Worm (Caenorhabditis elegans) whole organism, L1 larva: ENCODE measurements around the gene nkat-3.

Experiments used
- C16A3.4 ChIP-seq: fragments of 150-350 bp; optimal IDR thresholded peaks from 2 replicates; lab custom pipeline; 2014; ENCODE audit warnings: missing biosample characterization, missing genetic modification characterization
- C34B4.2 ChIP-seq: sonication (generic microtip); optimal IDR thresholded peaks from 2 replicates; lab custom pipeline; 2017; ENCODE audit warnings: mild to moderate bottlenecking, missing genetic modification characterization, missing compliant biosample characterization
- F16B12.6 ChIP-seq: fragments of 150-350 bp; optimal IDR thresholded peaks from 2 replicates; lab custom pipeline; 2014; ENCODE audit warnings: missing biosample characterization, missing genetic modification characterization
- aha-1 ChIP-seq: fragments of 150-350 bp; optimal IDR thresholded peaks from 2 replicates; lab custom pipeline; 2014; ENCODE audit warnings: missing biosample characterization, missing genetic modification characterization
- aly-2 ChIP-seq: fragments of 150-350 bp; optimal IDR thresholded peaks from 2 replicates; lab custom pipeline; 2014; ENCODE audit warnings: missing biosample characterization, missing genetic modification characterization
- ama-1 ChIP-seq: fragments of 150-350 bp; optimal IDR thresholded peaks from 2 replicates; lab custom pipeline; 2014
- dpl-1 ChIP-seq, 3 experiments: fragments of 150-350 bp in 2 of 3; sonication (generic microtip) in 1 of 3; optimal IDR thresholded peaks; 2 replicates each; lab custom pipeline; 2014 to 2017; ENCODE audit warnings: missing biosample characterization in 3 of 3, missing genetic modification characterization in 3 of 3, missing genetic modification reagents in 3 of 3
- dsc-1 ChIP-seq: sonication (generic microtip); optimal IDR thresholded peaks from 2 replicates; lab custom pipeline; 2016; ENCODE audit warnings: mild to moderate bottlenecking, missing genetic modification characterization, missing compliant biosample characterization
- efl-1 ChIP-seq, 4 experiments: fragments of 150-350 bp; optimal IDR thresholded peaks in 3 of 4; peaks in 1 of 4; 1 replicate in 1 of 4; 2 replicates in 3 of 4; lab custom pipeline; 2014; ENCODE audit warnings: missing biosample characterization in 2 of 4, missing genetic modification characterization in 2 of 4, missing genetic modification reagents in 2 of 4
- egl-27 ChIP-seq, 2 experiments: fragments of 150-350 bp in 1 of 2; sonication (generic microtip); optimal IDR thresholded peaks; 3 replicates each; lab custom pipeline; 2017 to 2018; ENCODE audit warnings: missing biosample characterization in 2 of 2, missing genetic modification characterization in 2 of 2, missing genetic modification reagents in 2 of 2
- elt-2 ChIP-seq: sonication (generic microtip); optimal IDR thresholded peaks from 2 replicates; lab custom pipeline; 2016; ENCODE audit warnings: missing genetic modification characterization, mild to moderate bottlenecking, inconsistent platforms, missing compliant biosample characterization, missing genetic modification reagents
- elt-3 ChIP-seq, 6 experiments: fragments of 150-350 bp in 1 of 6; sonication (generic microtip); optimal IDR thresholded peaks; 2 replicates each; lab custom pipeline; 2017 to 2018; ENCODE audit warnings: missing biosample characterization in 6 of 6, missing genetic modification characterization in 6 of 6, inconsistent platforms in 1 of 6
- fkh-10 ChIP-seq: sonication (generic microtip); optimal IDR thresholded peaks from 2 replicates; lab custom pipeline; 2017; ENCODE audit warnings: missing biosample characterization, missing genetic modification reagents, missing genetic modification characterization
- fkh-4 ChIP-seq: sonication (generic microtip); optimal IDR thresholded peaks from 2 replicates; lab custom pipeline; 2016; ENCODE audit warnings: missing compliant biosample characterization, missing genetic modification characterization, borderline replicate concordance
- fkh-8 ChIP-seq: sonication (generic microtip); optimal IDR thresholded peaks from 2 replicates; lab custom pipeline; 2016; ENCODE audit warnings: mild to moderate bottlenecking, missing genetic modification characterization, missing compliant biosample characterization
- fos-1 ChIP-seq: fragments of 150-350 bp; optimal IDR thresholded peaks from 2 replicates; lab custom pipeline; 2014; ENCODE audit warnings: missing biosample characterization, missing genetic modification characterization
- grh-1 ChIP-seq: fragments of 200-800 bp; sonication (Bioruptor generic); IDR thresholded peaks from 2 replicates; pipeline ENCODE4 v1.3.6; 2022; ENCODE audit warnings: missing genetic modification reagents, missing genetic modification characterization, missing compliant biosample characterization
- hlh-17 ChIP-seq: fragments of 200-800 bp; sonication (Bioruptor generic); optimal IDR thresholded peaks from 2 replicates; lab custom pipeline; 2018; ENCODE audit warnings: missing genetic modification characterization, mild to moderate bottlenecking, missing compliant biosample characterization, moderate library complexity, borderline replicate concordance
- irx-1 ChIP-seq: sonication (generic microtip); optimal IDR thresholded peaks from 2 replicates; lab custom pipeline; 2016; ENCODE audit warnings: missing genetic modification characterization, missing compliant biosample characterization
- isw-1 ChIP-seq: fragments of 200-800 bp; sonication (Bioruptor generic); IDR thresholded peaks from 2 replicates; pipeline ENCODE4 v1.3.6; 2022; ENCODE audit warnings: missing genetic modification characterization, missing compliant biosample characterization
- lin-13 ChIP-seq: fragments of 150-350 bp; optimal IDR thresholded peaks from 2 replicates; lab custom pipeline; 2014; ENCODE audit warnings: missing biosample characterization, missing genetic modification reagents, missing genetic modification characterization
- lin-14 ChIP-seq: fragments of 200-800 bp; sonication (Bioruptor generic); optimal IDR thresholded peaks from 2 replicates; lab custom pipeline; 2018; ENCODE audit warnings: mild to moderate bottlenecking, missing genetic modification characterization, moderate library complexity, missing compliant biosample characterization
- lsy-2 ChIP-seq, 2 experiments: fragments of 150-350 bp; optimal IDR thresholded peaks; 2 replicates each; lab custom pipeline; 2014; ENCODE audit warnings: missing biosample characterization in 2 of 2, missing genetic modification characterization in 2 of 2
- mdl-1 ChIP-seq, 2 experiments: fragments of 150-350 bp; optimal IDR thresholded peaks; 2 replicates each; lab custom pipeline; 2014 to 2017; ENCODE audit warnings: missing biosample characterization in 2 of 2, missing genetic modification characterization in 2 of 2, inconsistent platforms in 1 of 2
- mep-1 ChIP-seq: fragments of 150-350 bp; optimal IDR thresholded peaks from 2 replicates; lab custom pipeline; 2014; ENCODE audit warnings: missing biosample characterization, missing genetic modification characterization
- nhr-19 ChIP-seq: fragments of 200-800 bp; sonication (Bioruptor generic); conservative IDR thresholded peaks from 2 replicates; pipeline ENCODE4 v1.3.6; 2022; ENCODE audit warnings: missing genetic modification characterization, missing compliant biosample characterization
- nhr-20 ChIP-seq: sonication (generic microtip); optimal IDR thresholded peaks from 2 replicates; lab custom pipeline; 2016; ENCODE audit warnings: mild to moderate bottlenecking, missing genetic modification characterization, missing compliant biosample characterization
- nhr-28 ChIP-seq: fragments of 150-350 bp; optimal IDR thresholded peaks from 2 replicates; lab custom pipeline; 2014; ENCODE audit warnings: missing biosample characterization, missing genetic modification characterization
- nhr-47 ChIP-seq: sonication (generic microtip); optimal IDR thresholded peaks from 2 replicates; lab custom pipeline; 2016; ENCODE audit warnings: mild to moderate bottlenecking, missing genetic modification characterization, moderate library complexity, missing compliant biosample characterization
- nhr-71 ChIP-seq: sonication (generic microtip); optimal IDR thresholded peaks from 2 replicates; lab custom pipeline; 2016; ENCODE audit warnings: mild to moderate bottlenecking, missing genetic modification characterization, moderate library complexity, missing compliant biosample characterization
- nhr-85 ChIP-seq: sonication (generic microtip); peaks from one replicate; lab custom pipeline; 2016; ENCODE audit warnings: missing genetic modification characterization, inconsistent platforms, missing compliant biosample characterization
- nhr-90 ChIP-seq: sonication (generic microtip); optimal IDR thresholded peaks from 2 replicates; lab custom pipeline; 2016; ENCODE audit warnings: mild to moderate bottlenecking, missing genetic modification characterization, missing compliant biosample characterization; ENCODE audit not compliant: poor library complexity
- pag-3 ChIP-seq: sonication (generic microtip); optimal IDR thresholded peaks from 2 replicates; lab custom pipeline; 2017; ENCODE audit warnings: missing genetic modification characterization, mild to moderate bottlenecking, missing compliant biosample characterization, antibody characterized with exemption, borderline replicate concordance; ENCODE audit not compliant: insufficient read depth
- skn-1 ChIP-seq: fragments of 150-350 bp; optimal IDR thresholded peaks from 2 replicates; lab custom pipeline; 2014; ENCODE audit warnings: missing biosample characterization, missing genetic modification characterization
- snpc-4 ChIP-seq: fragments of 150-350 bp; optimal IDR thresholded peaks from 2 replicates; lab custom pipeline; 2014; ENCODE audit warnings: missing biosample characterization, missing genetic modification characterization
- snu-23 ChIP-seq: sonication (generic microtip); optimal IDR thresholded peaks from 2 replicates; lab custom pipeline; 2016; ENCODE audit warnings: missing genetic modification characterization, missing compliant biosample characterization
- sptf-1 ChIP-seq: fragments of 150-350 bp; optimal IDR thresholded peaks from 2 replicates; lab custom pipeline; 2014; ENCODE audit warnings: missing biosample characterization, missing genetic modification characterization
- tbx-2 ChIP-seq: sonication (generic microtip); optimal IDR thresholded peaks from 2 replicates; lab custom pipeline; 2016; ENCODE audit warnings: missing genetic modification characterization, missing compliant biosample characterization
- zag-1 ChIP-seq: fragments of 150-350 bp; optimal IDR thresholded peaks from 2 replicates; lab custom pipeline; 2014; ENCODE audit warnings: missing biosample characterization, missing genetic modification characterization
- ztf-11 ChIP-seq, 2 experiments: sonication (generic microtip); optimal IDR thresholded peaks; 2 replicates each; lab custom pipeline; 2016 to 2017; ENCODE audit warnings: missing genetic modification characterization in 2 of 2, missing biosample characterization in 1 of 2, missing compliant biosample characterization in 1 of 2

The nkat-3 gene

DNA sequence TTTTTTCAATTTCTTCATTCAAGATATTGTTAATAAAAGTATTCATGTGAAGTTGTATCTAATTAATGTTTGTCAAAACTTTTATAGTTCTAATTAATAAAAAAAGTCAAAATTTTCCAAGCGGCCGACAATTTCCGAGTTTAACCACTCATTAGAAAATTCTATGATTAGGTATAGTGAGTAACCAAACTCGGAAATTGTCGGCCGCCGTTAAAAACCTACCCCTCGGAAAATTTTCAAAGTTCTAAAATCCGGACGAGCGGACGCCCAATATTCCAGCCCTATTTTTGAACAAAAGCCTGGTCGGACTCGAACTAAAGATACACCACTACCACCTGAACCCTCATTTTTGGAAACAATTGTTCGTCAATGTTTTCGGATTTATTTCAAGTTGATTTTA is 6.6 kb upstream of the nkat-3 start (continued):
- TF ChIP-seq fkh-4 (tag; lab: Kevin White, UChicago) (no peak), nhr-90 (no peak)

DNA sequence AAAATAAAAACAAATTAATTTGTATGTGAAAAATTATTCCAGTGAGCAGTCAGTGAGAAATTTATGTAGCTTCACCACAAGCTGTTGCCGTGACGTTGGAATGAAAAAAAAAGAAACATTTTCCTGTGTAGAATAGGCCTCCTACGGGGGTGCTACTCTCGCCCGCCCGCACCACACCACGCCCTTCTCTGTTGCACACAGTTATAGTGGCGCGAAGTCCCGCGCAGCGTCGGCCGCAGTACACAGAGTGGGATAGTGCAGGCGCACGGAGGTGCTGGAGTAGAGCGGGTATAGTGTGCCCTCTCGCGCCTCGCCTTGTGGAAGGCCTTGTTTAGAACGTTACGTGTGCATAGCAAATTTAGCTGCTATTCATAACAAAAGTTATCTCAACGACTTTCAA is 2.8 kb upstream of the nkat-3 start:
- TF ChIP-seq snpc-4 (tag; lab: Kevin White, UChicago) (peak; percentile 92), fos-1 (tag; lab: Kevin White, UChicago) (no peak)

DNA sequence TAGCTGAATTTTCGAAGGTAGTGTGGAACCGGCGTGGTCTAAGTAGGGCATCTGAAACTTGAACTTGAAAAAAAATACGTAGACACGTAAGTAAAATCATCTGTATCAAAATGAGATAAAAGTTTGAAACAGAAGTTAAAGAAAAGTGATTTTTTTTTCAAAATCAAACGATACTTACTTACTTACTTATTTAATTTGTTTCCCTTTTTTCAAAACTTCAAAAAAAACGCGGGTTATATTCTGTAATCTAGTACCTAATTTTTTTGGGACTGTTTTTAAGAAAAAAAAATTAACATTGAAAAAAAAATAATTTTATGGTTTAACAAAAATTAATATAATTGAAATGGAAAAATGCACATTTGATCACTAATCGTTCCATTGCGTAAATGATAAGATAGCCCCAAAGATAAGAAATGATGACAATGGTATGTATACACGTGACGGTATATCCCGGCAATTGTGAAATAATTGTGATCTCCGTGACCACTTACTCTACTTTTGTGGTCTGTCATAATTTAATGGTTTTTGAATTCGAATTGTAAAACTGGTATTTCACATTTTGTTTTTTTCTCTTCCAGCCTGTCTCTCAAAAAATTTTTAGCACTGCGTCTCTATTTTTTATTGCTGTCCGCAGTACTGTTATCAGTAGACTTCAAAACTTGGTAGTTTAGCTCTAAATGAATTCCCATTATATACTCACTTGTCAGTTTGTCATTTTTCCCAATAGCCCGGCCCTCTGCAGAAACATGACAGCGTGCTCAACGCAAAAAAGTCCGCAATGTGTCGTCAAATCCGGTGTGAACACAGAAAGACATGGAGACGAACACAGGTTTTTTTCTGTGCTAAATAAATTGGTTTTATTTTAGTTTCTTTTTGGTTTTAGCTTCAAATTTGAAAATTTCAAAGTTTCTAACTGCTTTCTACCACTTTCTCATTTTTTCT is 516 bp upstream of the nkat-3 start, which contains the start of gene mocs-1:
TSS of gene mocs-1 (minus strand) at position 51 of the 942 bp plus-strand sequence.
- TF ChIP-seq nhr-85 (tag; lab: Kevin White, UChicago) (peak; percentile 62), mdl-1 (tag; optimal IDR thresholded peaks at IDR 0.05; lab: Kevin White, UChicago) (no peak), isw-1 (GFP tag; lab: Robert Waterston, UW) (no peak), fkh-10 (GFP tag; lab: Kevin White, UChicago) (no peak), ama-1 (lab: Kevin White, UChicago) (no peak), dpl-1 (GFP tag; optimal IDR thresholded peaks at IDR 0.05; lab: Kevin White, UChicago) (peak in 1 of 3 experiments; percentile 35), nhr-19 (GFP tag; lab: Robert Waterston, UW) (no peak), snu-23 (GFP tag; lab: Kevin White, UChicago) (peak; percentile 48), elt-3 (tag; optimal IDR thresholded peaks at IDR 0.05; lab: Kevin White, UChicago) (peak in 1 of 6 experiments; percentile 42), grh-1 (GFP tag; lab: Robert Waterston, UW) (peak; percentile 50), zag-1 (no peak), tbx-2 (tag; lab: Kevin White, UChicago) (no peak), aha-1 (tag; lab: Kevin White, UChicago) (no peak), elt-2 (tag; lab: Kevin White, UChicago) (peak; percentile 66), efl-1 (optimal IDR thresholded peaks at IDR 0.05; lab: Kevin White, UChicago) (no peak), efl-1 (GFP tag; optimal IDR thresholded peaks at IDR 0.05 in 1 of 2; lab: Kevin White, UChicago) (peak in 1 of 2 experiments; percentile 30), irx-1 (tag; lab: Kevin White, UChicago) (peak; percentile 18), mep-1 (tag; lab: Kevin White, UChicago) (peak; percentile 5), ztf-11 (tag; optimal IDR thresholded peaks at IDR 0.05; lab: Kevin White, UChicago) (no peak), dsc-1 (tag; lab: Kevin White, UChicago) (no peak), fkh-8 (tag; lab: Kevin White, UChicago) (no peak), F16B12.6 (tag; lab: Kevin White, UChicago) (peak; percentile 84), aly-2 (tag; lab: Kevin White, UChicago) (no peak), lin-14 (GFP tag; lab: Kevin White, UChicago) (peak; percentile 44), C34B4.2 (tag; lab: Kevin White, UChicago) (no peak), nhr-47 (peak; percentile 28), egl-27 (tag; optimal IDR thresholded peaks at IDR 0.05; lab: Kevin White, UChicago) (no peak), sptf-1 (tag; lab: Kevin White, UChicago) (no peak), nhr-28 (tag; lab: Kevin White, UChicago) (no peak), lsy-2 (tag; optimal IDR thresholded peaks at IDR 0.05; lab: Kevin White, UChicago) (peak in 1 of 2 experiments; percentile 30), nhr-20 (peak; percentile 28), hlh-17 (GFP tag; lab: Kevin White, UChicago) (no peak), lin-13 (GFP tag; lab: Kevin White, UChicago) (no peak), fkh-4 (tag; lab: Kevin White, UChicago) (no peak), pag-3 (tag; lab: Kevin White, UChicago) (no peak), skn-1 (tag; lab: Kevin White, UChicago) (peak; percentile 87), nhr-71 (tag; lab: Kevin White, UChicago) (peak; percentile 30), C16A3.4 (tag; lab: Kevin White, UChicago) (no peak)
